Fruit fly (Drosophila melanogaster): Measurements from ENCODE around the gene Irbp18.

DNA sequence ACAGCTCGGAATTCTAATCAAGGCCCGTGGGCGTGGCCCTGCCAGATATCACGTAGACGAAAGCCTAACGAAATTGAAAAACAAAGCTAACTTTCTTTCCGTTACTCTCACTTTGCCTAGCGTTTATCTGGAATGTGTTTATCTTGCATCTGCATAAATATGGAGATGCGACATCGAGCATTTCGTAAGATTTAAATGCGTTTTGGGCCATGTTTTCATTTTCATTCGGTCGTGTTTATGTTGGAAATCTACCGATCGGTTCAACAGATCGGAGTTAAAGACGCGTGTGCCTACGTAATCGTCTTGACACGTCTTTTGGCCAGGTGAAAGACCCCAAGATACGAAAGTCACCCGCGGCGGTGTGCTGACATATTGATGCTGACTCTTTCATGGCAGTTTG lies 49.7 kb upstream of the Irbp18 start:
- no peak for TF ChIP-seq Lpt (GFP tag; optimal IDR thresholded peaks at IDR 0.05)
- TF ChIP-seq CG6792 (GFP tag; optimal IDR thresholded peaks at IDR 0.05), result no peak
- TF ChIP-seq Gug (GFP tag; IDR thresholded peaks at IDR 0.05), result no peak
- TF ChIP-seq eg (GFP tag; IDR thresholded peaks at IDR 0.05), result no peak
- no peak for TF ChIP-seq Ets21C (GFP tag; optimal IDR thresholded peaks at IDR 0.05)
- no peak for TF ChIP-seq lz (GFP tag; optimal IDR thresholded peaks at IDR 0.05)
- TF ChIP-seq OdsH (GFP tag; optimal IDR thresholded peaks at IDR 0.05), result no peak
- no peak for TF ChIP-seq CG34406 (GFP tag; optimal IDR thresholded peaks at IDR 0.05)
- no peak for TF ChIP-seq Ets96B (tag; optimal IDR thresholded peaks at IDR 0.05)
- no peak for TF ChIP-seq CG4318 (GFP tag; optimal IDR thresholded peaks at IDR 0.05)
- TF ChIP-seq Eip93F (GFP tag; optimal IDR thresholded peaks at IDR 0.05), result no peak

Data from whole organism, prepupa.